Worm (Caenorhabditis elegans) whole organism, young adult: ENCODE measurements around the gene mac-1.
A peak's percentile ranks its signal among the peaks of the same experiment; 100 is the strongest.

ENCODE experiments used
- B0035.1 ChIP-seq: sonication (generic microtip); optimal IDR thresholded peaks from 2 replicates; lab custom pipeline; 2016; ENCODE audit warnings: missing genetic modification characterization, mild to moderate bottlenecking, missing compliant biosample characterization, missing genotype, missing genetic modification reagents
- C06A6.2 ChIP-seq: fragments of 200-800 bp; sonication (Bioruptor generic); conservative IDR thresholded peaks from 2 replicates; pipeline ENCODE4 v1.3.6; 2022; ENCODE audit warnings: missing genetic modification characterization, missing compliant biosample characterization
- F10E7.11 ChIP-seq: sonication (generic microtip); optimal IDR thresholded peaks from 2 replicates; lab custom pipeline; 2017; ENCODE audit warnings: mild to moderate bottlenecking, missing genetic modification characterization, moderate library complexity, missing compliant biosample characterization
- F33H1.4 ChIP-seq: fragments of 200-800 bp; sonication (Bioruptor generic); IDR thresholded peaks from 2 replicates; pipeline ENCODE4 v1.3.6; 2022; ENCODE audit warnings: missing genetic modification reagents, missing genetic modification characterization, missing compliant biosample characterization
- F52B5.7 ChIP-seq: sonication (generic microtip); optimal IDR thresholded peaks from 2 replicates; lab custom pipeline; 2016; ENCODE audit warnings: mild to moderate bottlenecking, missing genetic modification characterization, missing compliant biosample characterization
- F57C9.4 ChIP-seq: sonication (generic microtip); optimal IDR thresholded peaks from 2 replicates; lab custom pipeline; 2017; ENCODE audit warnings: mild to moderate bottlenecking, missing genetic modification characterization, missing compliant biosample characterization
- K11D2.4 ChIP-seq: fragments of 200-800 bp; sonication (Bioruptor generic); IDR thresholded peaks from 2 replicates; pipeline ENCODE4 v1.3.6; 2022; ENCODE audit warnings: missing genetic modification reagents, missing genetic modification characterization, missing compliant biosample characterization
- T07F8.4 ChIP-seq: sonication (generic microtip); optimal IDR thresholded peaks from 2 replicates; lab custom pipeline; 2016; ENCODE audit warnings: mild to moderate bottlenecking, missing genetic modification characterization, moderate library complexity, missing compliant biosample characterization
- Y53F4B.3 ChIP-seq: fragments of 200-800 bp; sonication (Bioruptor generic); IDR thresholded peaks from 2 replicates; pipeline ENCODE4 v1.3.6; 2022; ENCODE audit warnings: missing genetic modification reagents, missing genetic modification characterization, missing compliant biosample characterization
- akir-1 ChIP-seq: fragments of 200-800 bp; sonication (Bioruptor generic); optimal IDR thresholded peaks from 2 replicates; lab custom pipeline; 2018; ENCODE audit warnings: mild to moderate bottlenecking, missing genetic modification characterization, moderate library complexity, missing compliant biosample characterization
- ama-1 ChIP-seq, 3 experiments: fragments of 150-350 bp in 1 of 3; sonication (generic microtip) in 2 of 3; optimal IDR thresholded peaks; 2 replicates each; lab custom pipeline; 2014 to 2018; ENCODE audit warnings: missing biosample characterization in 2 of 3, missing genetic modification characterization in 2 of 3, missing genetic modification reagents in 2 of 3
- aptf-2 ChIP-seq: fragments of 200-800 bp; sonication (Bioruptor generic); conservative IDR thresholded peaks from 2 replicates; pipeline ENCODE4 v1.3.6; 2022; ENCODE audit warnings: missing genetic modification reagents, missing genetic modification characterization, missing compliant biosample characterization
- ceh-40 ChIP-seq: fragments of 200-800 bp; sonication (Bioruptor generic); IDR thresholded peaks from 2 replicates; pipeline ENCODE4 v1.3.6; 2022; ENCODE audit warnings: missing genetic modification characterization, missing compliant biosample characterization
- egrh-3 ChIP-seq: fragments of 200-800 bp; sonication (Bioruptor generic); IDR thresholded peaks from 2 replicates; pipeline ENCODE4 v1.3.6; 2022; ENCODE audit warnings: missing genetic modification reagents, missing genetic modification characterization, missing compliant biosample characterization
- hmg-1.2 ChIP-seq: fragments of 200-800 bp; sonication (Bioruptor generic); IDR thresholded peaks from 2 replicates; pipeline ENCODE4 v1.3.6; 2022; ENCODE audit warnings: missing genetic modification reagents, missing genetic modification characterization, missing compliant biosample characterization
- hrde-1 ChIP-seq: sonication (generic microtip); optimal IDR thresholded peaks from 2 replicates; lab custom pipeline; 2016; ENCODE audit warnings: missing genetic modification characterization, mild to moderate bottlenecking, missing compliant biosample characterization, moderate library complexity, missing genotype, missing genetic modification reagents, borderline replicate concordance
- hsf-1 ChIP-seq: fragments of 200-800 bp; sonication (Bioruptor generic); IDR thresholded peaks from 2 replicates; pipeline ENCODE4 v1.3.6; 2022; ENCODE audit warnings: missing genetic modification reagents, missing genetic modification characterization, missing compliant biosample characterization
- let-526 ChIP-seq: fragments of 200-800 bp; sonication (Bioruptor generic); IDR thresholded peaks from 2 replicates; pipeline ENCODE4 v1.3.6; 2022; ENCODE audit warnings: missing genetic modification reagents, missing genetic modification characterization, missing compliant biosample characterization
- let-607 ChIP-seq, 2 experiments: fragments of 200-800 bp in 1 of 2; sonication (Bioruptor generic) in 1 of 2; sonication (generic microtip) in 1 of 2; optimal IDR thresholded peaks; 2 replicates each; lab custom pipeline; 2016 to 2018; ENCODE audit warnings: mild to moderate bottlenecking in 2 of 2, missing compliant biosample characterization in 2 of 2, missing genetic modification characterization in 2 of 2, moderate library complexity in 2 of 2, missing genotype in 1 of 2
- lin-26 ChIP-seq: fragments of 200-800 bp; sonication (Bioruptor generic); IDR thresholded peaks from 2 replicates; pipeline ENCODE4 v1.3.6; 2022; ENCODE audit warnings: missing genetic modification reagents, missing genetic modification characterization, missing compliant biosample characterization
- lsl-1 ChIP-seq: fragments of 200-800 bp; sonication (Bioruptor generic); optimal IDR thresholded peaks from 2 replicates; lab custom pipeline; 2018; ENCODE audit warnings: mild to moderate bottlenecking, missing genetic modification characterization, moderate library complexity, missing compliant biosample characterization
- madf-3 ChIP-seq: fragments of 200-800 bp; sonication (Bioruptor generic); IDR thresholded peaks from 2 replicates; pipeline ENCODE4 v1.3.6; 2022; ENCODE audit warnings: missing genetic modification reagents, missing genetic modification characterization, missing compliant biosample characterization
- mes-4 ChIP-seq: sonication (generic microtip); optimal IDR thresholded peaks from 2 replicates; lab custom pipeline; 2016; ENCODE audit warnings: missing genotype, missing genetic modification characterization, missing compliant biosample characterization
- nfya-1 ChIP-seq: sonication (generic microtip); optimal IDR thresholded peaks from 2 replicates; lab custom pipeline; 2017; ENCODE audit warnings: antibody characterized with exemption, missing compliant biosample characterization, missing genetic modification characterization, borderline replicate concordance; ENCODE audit not compliant: insufficient read depth
- nhr-80 ChIP-seq: sonication (generic microtip); optimal IDR thresholded peaks from 2 replicates; lab custom pipeline; 2016; ENCODE audit warnings: missing genetic modification characterization, missing compliant biosample characterization
- pbrm-1 ChIP-seq: fragments of 200-800 bp; sonication (Bioruptor generic); IDR thresholded peaks from 2 replicates; pipeline ENCODE4 v1.3.6; 2022; ENCODE audit warnings: missing genetic modification reagents, missing genetic modification characterization, missing compliant biosample characterization
- pha-4 ChIP-seq: fragments of 150-350 bp; sonication (generic microtip); optimal IDR thresholded peaks from 2 replicates; lab custom pipeline; 2014; ENCODE audit warnings: missing biosample characterization, missing genetic modification reagents, missing genetic modification characterization
- rcor-1 ChIP-seq: fragments of 200-800 bp; sonication (Bioruptor generic); IDR thresholded peaks from 2 replicates; pipeline ENCODE4 v1.3.6; 2022; ENCODE audit warnings: missing genetic modification reagents, missing genetic modification characterization, missing compliant biosample characterization
- rpc-1 ChIP-seq, 2 experiments: fragments of 150-350 bp in 1 of 2; sonication (generic microtip) in 1 of 2; optimal IDR thresholded peaks; 2 replicates each; lab custom pipeline; 2014 to 2018; ENCODE audit warnings: missing biosample characterization in 1 of 2, missing genetic modification characterization in 1 of 2, missing genetic modification reagents in 1 of 2, missing genotype in 1 of 2
- sptf-2 ChIP-seq: fragments of 200-800 bp; sonication (Bioruptor generic); optimal IDR thresholded peaks from 2 replicates; lab custom pipeline; 2018; ENCODE audit warnings: mild to moderate bottlenecking, missing genetic modification characterization, missing compliant biosample characterization
- zfh-2 ChIP-seq: fragments of 200-800 bp; sonication (Bioruptor generic); conservative IDR thresholded peaks from 2 replicates; pipeline ENCODE4 v1.3.6; 2022; ENCODE audit warnings: missing genetic modification reagents, missing genetic modification characterization, missing compliant biosample characterization
- ztf-28 ChIP-seq: fragments of 200-800 bp; sonication (Bioruptor generic); IDR thresholded peaks from 2 replicates; pipeline ENCODE4 v1.3.6; 2022; ENCODE audit warnings: missing genetic modification reagents, missing genetic modification characterization, missing compliant biosample characterization

The mac-1 gene

ce11 chrII:13334966-13335698 lies 14.4 kb upstream of the mac-1 start (continued):
- TF ChIP-seq K11D2.4 (GFP tag; lab: Robert Waterston, UW): no peak; the same call in 1 of the 2 replicates
- TF ChIP-seq ama-1 (optimal IDR thresholded peaks at IDR 0.05; lab: Kevin White, UChicago): no peak
- no peak for TF ChIP-seq ama-1 (GFP tag; optimal IDR thresholded peaks at IDR 0.05; lab: Kevin White, UChicago)
- TF ChIP-seq hsf-1 (GFP tag; lab: Robert Waterston, UW): no peak
- TF ChIP-seq lin-26 (GFP tag; lab: Robert Waterston, UW): peak; percentile 47; the same call in 1 of the 2 replicates
- no peak for TF ChIP-seq nfya-1 (tag; lab: Kevin White, UChicago)
- TF ChIP-seq let-526 (GFP tag; lab: Robert Waterston, UW): no peak
- TF ChIP-seq pbrm-1: peak; percentile 56; the same call in 1 of the 2 replicates
- no peak for TF ChIP-seq C06A6.2 (GFP tag; lab: Robert Waterston, UW)
- no peak for TF ChIP-seq rpc-1 (optimal IDR thresholded peaks at IDR 0.05; lab: Kevin White, UChicago)
- TF ChIP-seq rpc-1 (tag; optimal IDR thresholded peaks at IDR 0.05; lab: Kevin White, UChicago): no peak
- TF ChIP-seq F52B5.7 (tag; lab: Kevin White, UChicago): no peak
- no peak for TF ChIP-seq hrde-1 (tag; lab: Kevin White, UChicago)
- TF ChIP-seq let-607 (tag; optimal IDR thresholded peaks at IDR 0.05; lab: Kevin White, UChicago): no peak
- peak; percentile 84 for TF ChIP-seq hmg-1.2 (GFP tag; lab: Robert Waterston, UW)
- no peak; the same call in none of the 2 replicates for TF ChIP-seq rcor-1 (GFP tag; lab: Robert Waterston, UW)
- no peak for TF ChIP-seq akir-1 (GFP tag; lab: Kevin White, UChicago)
- TF ChIP-seq F33H1.4 (GFP tag; lab: Robert Waterston, UW): 0 out of 2 replicates have a peak, but pooled peaks have one; percentile 14
- TF ChIP-seq F57C9.4: no peak
- TF ChIP-seq T07F8.4: no peak
- no peak for TF ChIP-seq ceh-40 (GFP tag; lab: Robert Waterston, UW)
- TF ChIP-seq lsl-1 (GFP tag; lab: Kevin White, UChicago): no peak
- TF ChIP-seq Y53F4B.3: no peak
- TF ChIP-seq madf-3 (GFP tag; lab: Robert Waterston, UW): 0 out of 2 replicates have a peak, but pooled peaks have one; percentile 12
- no peak for TF ChIP-seq aptf-2 (GFP tag; lab: Robert Waterston, UW)
- TF ChIP-seq mes-4: no peak

DNA sequence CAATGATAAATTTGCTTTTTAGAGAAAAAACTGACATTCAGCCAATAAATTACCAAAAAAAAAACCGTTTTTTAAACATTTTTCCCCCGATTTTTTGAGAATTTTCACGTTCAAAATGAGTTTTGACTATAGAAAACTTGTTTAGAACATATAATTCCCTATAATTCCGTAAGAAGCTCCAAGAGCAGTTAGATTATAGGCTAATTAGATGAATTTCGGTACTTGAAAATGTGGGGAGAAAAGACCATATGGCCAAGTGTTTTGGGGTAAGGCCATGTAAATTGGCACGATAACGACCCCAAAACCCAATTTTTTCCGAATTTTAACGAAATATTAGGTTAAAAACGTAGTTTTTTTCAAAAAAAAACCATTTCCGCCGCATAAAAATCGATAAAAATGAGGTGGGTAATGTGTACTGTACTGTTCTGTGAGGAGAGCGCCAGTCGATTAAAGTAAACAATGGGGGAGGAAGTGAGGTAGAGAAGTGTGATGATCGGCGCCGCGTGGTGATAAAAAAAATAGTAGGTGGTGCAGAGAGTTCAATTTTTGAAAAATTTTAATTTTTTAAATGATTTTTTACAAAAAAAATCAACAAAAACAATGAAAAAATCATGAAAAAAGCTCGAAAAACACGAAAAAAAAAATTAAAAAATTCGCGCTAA lies 12.5 kb upstream of the mac-1 start:
- no peak for TF ChIP-seq pha-4 (tag; lab: Kevin White, UChicago)
- TF ChIP-seq nhr-80 (tag; lab: Kevin White, UChicago): peak; percentile 63

DNA sequence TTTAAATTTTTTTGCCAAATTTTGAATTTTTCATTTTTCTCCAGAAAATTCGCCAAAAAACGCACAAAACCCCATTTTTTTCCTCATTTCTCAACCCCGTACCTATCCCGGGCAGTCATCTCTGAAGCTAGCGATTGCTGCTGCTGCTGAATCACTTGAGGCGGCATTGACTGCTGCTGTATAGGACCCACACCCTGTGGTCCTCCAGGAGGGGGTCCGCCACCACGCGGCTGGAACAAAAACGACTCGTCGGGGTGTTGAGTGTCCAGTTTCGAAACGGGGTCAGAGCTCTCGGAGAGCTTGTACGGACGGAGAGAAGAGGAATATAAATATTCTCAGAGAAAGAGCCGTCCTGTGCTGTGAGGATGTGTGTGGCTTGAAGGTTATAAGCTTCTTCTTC lies 9.6 kb upstream of the mac-1 start, which contains the start of gene sam-10:
Gene sam-10 (minus strand): TSS at position 167 of the 400 bp plus-strand sequence.
- TF ChIP-seq zfh-2 (GFP tag; lab: Robert Waterston, UW) (peak; percentile 74), sptf-2 (GFP tag; lab: Kevin White, UChicago) (no peak), egrh-3 (GFP tag; lab: Robert Waterston, UW) (peak; percentile 33; the same call in 1 of the 2 replicates)

- TF ChIP-seq F10E7.11 (tag; lab: Kevin White, UChicago): no peak
- TF ChIP-seq ztf-28 (GFP tag; lab: Robert Waterston, UW): 0 out of 2 replicates have a peak, but pooled peaks have one; percentile 31
- no peak for TF ChIP-seq B0035.1
- TF ChIP-seq zfh-2 (GFP tag; lab: Robert Waterston, UW): peak; percentile 63; the same call in 1 of the 2 replicates
These were observed 5.8 kb upstream of the mac-1 start for ce11 chrII:13326478-13326877.
